Worm (Caenorhabditis elegans) whole organism, midembryonic: ENCODE measurements around the gene let-721.

ENCODE experiments used
- T22C8.4 ChIP-seq: fragments of 200-800 bp; sonication (Bioruptor generic); IDR thresholded peaks from 2 replicates; pipeline ENCODE4 v1.3.6; 2022; ENCODE audit warnings: missing genetic modification characterization, missing compliant biosample characterization
- cog-1 ChIP-seq: sonication (generic microtip); optimal IDR thresholded peaks from 2 replicates; lab custom pipeline; 2016; ENCODE audit warnings: missing genetic modification characterization, missing compliant biosample characterization
- flt-1 ChIP-seq: fragments of 200-800 bp; sonication (Bioruptor generic); IDR thresholded peaks from 2 replicates; pipeline ENCODE4 v1.3.6; 2022; ENCODE audit warnings: missing genetic modification characterization, missing compliant biosample characterization
- klf-2 ChIP-seq: fragments of 200-800 bp; sonication (Bioruptor generic); conservative IDR thresholded peaks from 2 replicates; pipeline ENCODE4 v1.3.6; 2022; ENCODE audit warnings: missing genetic modification reagents, missing genetic modification characterization, missing compliant biosample characterization
- med-1 ChIP-seq: sonication (generic microtip); optimal IDR thresholded peaks from 2 replicates; lab custom pipeline; 2017; ENCODE audit warnings: missing genetic modification characterization, mild to moderate bottlenecking, missing compliant biosample characterization, antibody characterized with exemption, missing genetic modification reagents; ENCODE audit not compliant: insufficient read depth
- ref-1 ChIP-seq: fragments of 200-800 bp; sonication (Bioruptor generic); conservative IDR thresholded peaks from 2 replicates; pipeline ENCODE4 v1.3.6; 2022; ENCODE audit warnings: missing genetic modification reagents, missing genetic modification characterization, missing compliant biosample characterization
- tab-1 ChIP-seq: fragments of 200-800 bp; sonication (Bioruptor generic); IDR thresholded peaks from 2 replicates; pipeline ENCODE4 v1.3.6; 2022; ENCODE audit warnings: missing genetic modification characterization, missing compliant biosample characterization
- ztf-23 ChIP-seq: fragments of 200-800 bp; sonication (Bioruptor generic); IDR thresholded peaks from 2 replicates; pipeline ENCODE4 v1.3.6; 2022; ENCODE audit warnings: missing genetic modification reagents, missing genetic modification characterization, missing compliant biosample characterization
- ztf-29 ChIP-seq: fragments of 200-800 bp; sonication (Bioruptor generic); IDR thresholded peaks from 2 replicates; pipeline ENCODE4 v1.3.6; 2022; ENCODE audit warnings: missing genetic modification reagents, missing genetic modification characterization, missing compliant biosample characterization

Gene let-721

ce11 chrIII:6402346-6402745, 44.4 kb downstream of the let-721 start:
- TF ChIP-seq ref-1 (no peak), med-1 (GFP tag; lab: Kevin White, UChicago) (no peak), ztf-23 (GFP tag; lab: Robert Waterston, UW) (no peak), cog-1 (tag; lab: Kevin White, UChicago) (no peak), tab-1 (GFP tag; lab: Robert Waterston, UW) (no peak), ztf-29 (GFP tag; lab: Robert Waterston, UW) (no peak), klf-2 (GFP tag; lab: Robert Waterston, UW) (no peak), T22C8.4 (no peak)

ce11 chrIII:6399424-6399823, 47.3 kb downstream of the let-721 start:
- no peak for TF ChIP-seq ref-1
- TF ChIP-seq ztf-29 (GFP tag; lab: Robert Waterston, UW), result no peak
- TF ChIP-seq klf-2 (GFP tag; lab: Robert Waterston, UW), result no peak
- TF ChIP-seq T22C8.4, result no peak
- TF ChIP-seq ztf-23 (GFP tag; lab: Robert Waterston, UW), result no peak
- no peak for TF ChIP-seq tab-1 (GFP tag; lab: Robert Waterston, UW)
- TF ChIP-seq med-1 (GFP tag; lab: Kevin White, UChicago), result no peak
- no peak for TF ChIP-seq cog-1 (tag; lab: Kevin White, UChicago)
- no peak for TF ChIP-seq flt-1 (GFP tag; lab: Robert Waterston, UW)

ce11 chrIII:6398124-6398523, 48.6 kb downstream of the let-721 start:
- TF ChIP-seq ztf-23 (GFP tag; lab: Robert Waterston, UW) (no peak), cog-1 (tag; lab: Kevin White, UChicago) (no peak), T22C8.4 (no peak), med-1 (GFP tag; lab: Kevin White, UChicago) (no peak), ztf-29 (GFP tag; lab: Robert Waterston, UW) (no peak), klf-2 (GFP tag; lab: Robert Waterston, UW) (no peak), tab-1 (GFP tag; lab: Robert Waterston, UW) (no peak), flt-1 (GFP tag; lab: Robert Waterston, UW) (no peak), ref-1 (no peak)

ce11 chrIII:6396381-6396780, 50.3 kb downstream of the let-721 start:
- no peak for TF ChIP-seq ref-1
- no peak for TF ChIP-seq med-1 (GFP tag; lab: Kevin White, UChicago)
- no peak for TF ChIP-seq T22C8.4
- no peak for TF ChIP-seq klf-2 (GFP tag; lab: Robert Waterston, UW)
- TF ChIP-seq tab-1 (GFP tag; lab: Robert Waterston, UW), result no peak
- TF ChIP-seq flt-1 (GFP tag; lab: Robert Waterston, UW), result no peak

ce11 chrIII:6395706-6396232, 50.9 kb downstream of the let-721 start, which contains the start of gene oatr-1:
TSS of gene oatr-1 (minus strand) at chrIII:6396182.
- TF ChIP-seq med-1 (GFP tag; lab: Kevin White, UChicago), result no peak
- TF ChIP-seq flt-1 (GFP tag; lab: Robert Waterston, UW), result no peak
- TF ChIP-seq tab-1 (GFP tag; lab: Robert Waterston, UW), result no peak
- TF ChIP-seq ref-1, result no peak
- TF ChIP-seq T22C8.4, result no peak
